Worm (Caenorhabditis elegans): ENCODE measurements around the gene C17H12.5.

C17H12.5 gene

DNA sequence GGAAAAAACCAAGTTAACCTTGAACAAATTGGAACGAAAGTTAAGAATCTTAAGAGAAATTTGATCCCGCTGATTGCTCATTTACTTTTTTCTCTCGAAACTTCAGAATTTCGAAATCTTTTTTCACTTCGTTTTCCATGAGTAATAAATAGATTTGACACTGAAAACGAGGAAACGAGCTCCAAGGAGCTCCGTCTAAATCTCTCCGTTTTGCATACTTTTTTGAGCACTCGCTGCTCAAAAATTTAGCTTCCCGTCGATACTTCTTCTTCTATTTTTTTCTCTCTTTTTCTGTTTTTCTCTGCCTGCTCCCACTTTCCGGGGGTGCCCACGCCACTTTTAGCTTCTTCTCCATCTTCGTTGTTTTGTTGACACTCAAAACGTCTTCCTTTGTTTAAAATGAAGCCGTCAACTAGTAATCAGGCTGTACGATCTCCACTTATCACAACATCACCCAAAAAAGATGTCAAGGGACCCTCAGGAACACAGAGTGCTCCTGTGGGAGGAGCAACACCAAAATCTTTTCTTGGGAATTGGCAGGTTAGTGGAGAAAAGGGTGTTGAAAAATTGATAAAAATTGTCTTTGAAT lies 10.9 kb downstream of the C17H12.5 start, which contains the start of gene C17H12.10 (continued):
- no peak for TF ChIP-seq php-3 (GFP tag; IDR thresholded peaks at IDR 0.05)
- no peak for TF ChIP-seq egl-43 (GFP tag; IDR thresholded peaks at IDR 0.05)
- no peak for TF ChIP-seq spr-1 (tag; optimal IDR thresholded peaks at IDR 0.05)
- TF ChIP-seq ctbp-1 (GFP tag; IDR thresholded peaks at IDR 0.05) = 0 out of 2 replicates have a peak, but pooled peaks have one; percentile 46
- no peak for TF ChIP-seq nhr-25 (tag; optimal IDR thresholded peaks at IDR 0.05; ENCODE audit: borderline replicate concordance, insufficient read depth)
- TF ChIP-seq nhr-48 (tag; optimal IDR thresholded peaks at IDR 0.05) = no peak
- peak; percentile 44 for TF ChIP-seq rbr-2 (tag; optimal IDR thresholded peaks at IDR 0.05)
- no peak for TF ChIP-seq tra-1 (GFP tag; IDR thresholded peaks at IDR 0.05)
- TF ChIP-seq mep-1 (tag; optimal IDR thresholded peaks at IDR 0.05) = peak; percentile 46
- peak; percentile 70 for TF ChIP-seq ces-1 (GFP tag; optimal IDR thresholded peaks at IDR 0.05)
- no peak for TF ChIP-seq F26F4.8 (GFP tag; conservative IDR thresholded peaks at IDR 0.05)
- no peak for TF ChIP-seq dpl-1 (GFP tag; optimal IDR thresholded peaks at IDR 0.05)
- no peak for TF ChIP-seq skn-1 (tag; optimal IDR thresholded peaks at IDR 0.05)
- no peak for TF ChIP-seq ztf-11 (tag; optimal IDR thresholded peaks at IDR 0.05)
- TF ChIP-seq dmd-6 (GFP tag; IDR thresholded peaks at IDR 0.05) = no peak
- TF ChIP-seq snpc-1.2 (GFP tag; IDR thresholded peaks at IDR 0.05) = no peak

DNA sequence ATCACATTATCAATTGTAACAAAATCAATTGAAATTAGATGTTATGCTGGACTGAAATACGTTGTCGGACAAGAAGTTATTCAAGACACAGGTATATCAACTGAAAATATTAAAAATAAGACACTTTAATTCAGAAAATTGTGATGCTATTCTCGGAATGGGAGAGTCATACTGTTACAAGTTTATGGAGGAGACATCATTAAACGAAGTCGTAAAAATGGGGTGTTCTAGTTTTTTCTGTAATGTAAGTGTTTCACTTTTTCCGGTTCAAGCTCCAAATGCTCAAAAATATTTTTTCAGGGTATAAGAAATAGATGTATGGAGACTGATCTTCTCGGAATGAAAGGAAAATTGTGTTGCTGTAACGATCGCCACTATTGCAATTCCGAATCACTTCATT lies 12.6 kb downstream of the C17H12.5 start, which contains the start of gene C17H12.37:
Gene C17H12.37 (plus strand): TSS at position 301 of the 400 bp plus-strand sequence.
- TF ChIP-seq nhr-11 (tag; optimal IDR thresholded peaks at IDR 0.05) (no peak), unc-62 (GFP tag; optimal IDR thresholded peaks at IDR 0.05 in 1 of 2) (peak in 1 of 2 experiments; percentile 39), unc-62 (tag; optimal IDR thresholded peaks at IDR 0.05) (no peak), unc-39 (tag; optimal IDR thresholded peaks at IDR 0.05) (no peak), daf-19 (GFP tag; conservative IDR thresholded peaks at IDR 0.05) (no peak), duxl-1 (tag; optimal IDR thresholded peaks at IDR 0.05; ENCODE audit: poor library complexity) (no peak), lin-29 (GFP tag; IDR thresholded peaks at IDR 0.05) (no peak), dmd-9 (GFP tag; IDR thresholded peaks at IDR 0.05) (no peak), aha-1 (tag) (peak; percentile 14)

DNA sequence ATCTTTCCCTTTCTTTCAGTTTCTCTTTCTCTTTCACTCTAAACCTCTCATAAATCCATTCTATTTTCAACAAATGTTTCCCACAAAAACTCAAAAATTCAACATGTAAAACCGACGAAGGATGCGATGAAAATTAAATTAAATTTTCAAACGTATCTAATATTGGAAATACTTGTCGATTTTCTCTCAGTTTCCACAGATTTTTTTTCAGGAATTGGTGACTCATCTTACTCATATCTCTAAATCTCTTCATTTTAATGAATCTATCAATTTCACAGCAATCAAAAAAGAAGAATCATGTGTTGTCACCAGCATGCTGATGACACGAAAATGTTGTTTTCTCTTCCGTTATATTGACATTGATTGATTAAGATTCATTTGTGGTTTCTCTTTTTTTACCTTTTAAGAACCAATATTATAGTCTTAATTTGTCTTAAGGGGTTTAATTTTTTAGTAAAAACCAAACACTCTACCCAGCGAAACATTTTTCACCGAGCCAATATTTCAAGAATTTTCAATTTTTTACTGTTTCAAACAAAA lies 13.6 kb downstream of the C17H12.5 start:
- TF ChIP-seq egl-27 (tag; optimal IDR thresholded peaks at IDR 0.05) (no peak), snpc-1.2 (GFP tag; IDR thresholded peaks at IDR 0.05) (no peak), hlh-11 (tag; optimal IDR thresholded peaks at IDR 0.05) (no peak), nhr-28 (tag; optimal IDR thresholded peaks at IDR 0.05) (peak; percentile 3), daf-16 (GFP tag; optimal IDR thresholded peaks at IDR 0.05) (peak in 1 of 2 experiments; percentile 3), daf-16 (tag; optimal IDR thresholded peaks at IDR 0.05) (no peak), sdz-12 (GFP tag; optimal IDR thresholded peaks at IDR 0.05) (no peak), F37D6.2 (tag; optimal IDR thresholded peaks at IDR 0.05) (no peak), lir-3 (tag; optimal IDR thresholded peaks at IDR 0.05) (no peak), hlh-30 (tag; optimal IDR thresholded peaks at IDR 0.05; ENCODE audit: insufficient read depth) (peak; percentile 37), fos-1 (tag; optimal IDR thresholded peaks at IDR 0.05) (peak; percentile 47)

DNA sequence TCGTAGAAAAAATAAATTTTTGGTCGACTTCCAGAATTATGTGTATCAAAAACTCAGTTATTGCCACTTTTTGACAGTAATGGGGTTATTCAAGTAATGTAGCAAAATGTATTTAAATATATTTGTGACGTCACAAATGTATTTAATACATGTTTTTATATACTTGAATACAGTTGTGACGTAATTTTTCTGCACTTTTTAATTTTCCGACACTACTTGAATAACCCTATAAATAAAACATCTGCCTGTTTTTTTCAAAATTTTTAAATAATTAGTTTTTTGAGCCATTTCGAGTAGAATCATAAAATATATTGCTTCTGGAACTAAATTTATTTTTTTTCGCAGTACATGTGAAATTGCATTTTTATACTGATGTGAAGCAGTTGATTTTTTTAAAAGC lies 14.2 kb downstream of the C17H12.5 start:
- no peak for TF ChIP-seq attf-4 (tag; optimal IDR thresholded peaks at IDR 0.05)
- TF ChIP-seq nhr-111 (GFP tag; optimal IDR thresholded peaks at IDR 0.05) = no peak
- no peak for TF ChIP-seq ztf-7 (tag; optimal IDR thresholded peaks at IDR 0.05)
